Fruit fly (Drosophila melanogaster) whole organism, prepupa: ENCODE data around the gene Ilp3.

Experiments used
- CG10669 ChIP-seq: fragments of 200-800 bp; sonication (Bioruptor generic); optimal IDR thresholded peaks from 3 replicates; lab custom pipeline; 2018; ENCODE audit warnings: missing biosample characterization, mild to moderate bottlenecking, missing genetic modification characterization, moderate library complexity
- Hr39 ChIP-seq: fragments of 200-800 bp; sonication (Bioruptor generic); optimal IDR thresholded peaks from 2 replicates; lab custom pipeline; 2016; ENCODE audit warnings: missing biosample characterization, missing genetic modification characterization
- Lpt ChIP-seq: fragments of 200-800 bp; sonication (Bioruptor generic); optimal IDR thresholded peaks from 3 replicates; lab custom pipeline; 2016; ENCODE audit warnings: missing biosample characterization, missing genetic modification characterization
- OdsH ChIP-seq: fragments of 200-800 bp; sonication (Bioruptor generic); optimal IDR thresholded peaks from 3 replicates; lab custom pipeline; 2016; ENCODE audit warnings: missing biosample characterization, missing genetic modification characterization
- Smox ChIP-seq: fragments of 200-800 bp; sonication (Bioruptor generic); optimal IDR thresholded peaks from 3 replicates; lab custom pipeline; 2016; ENCODE audit warnings: missing biosample characterization, missing genetic modification characterization
- acj6 ChIP-seq: fragments of 200-800 bp; sonication (Bioruptor generic); optimal IDR thresholded peaks from 3 replicates; lab custom pipeline; 2016; ENCODE audit warnings: missing biosample characterization, missing genetic modification characterization
- dac ChIP-seq: fragments of 200-800 bp; sonication (Bioruptor generic); optimal IDR thresholded peaks from 2 replicates; lab custom pipeline; 2017; ENCODE audit warnings: missing biosample characterization, mild to moderate bottlenecking, missing genetic modification characterization

DNA sequence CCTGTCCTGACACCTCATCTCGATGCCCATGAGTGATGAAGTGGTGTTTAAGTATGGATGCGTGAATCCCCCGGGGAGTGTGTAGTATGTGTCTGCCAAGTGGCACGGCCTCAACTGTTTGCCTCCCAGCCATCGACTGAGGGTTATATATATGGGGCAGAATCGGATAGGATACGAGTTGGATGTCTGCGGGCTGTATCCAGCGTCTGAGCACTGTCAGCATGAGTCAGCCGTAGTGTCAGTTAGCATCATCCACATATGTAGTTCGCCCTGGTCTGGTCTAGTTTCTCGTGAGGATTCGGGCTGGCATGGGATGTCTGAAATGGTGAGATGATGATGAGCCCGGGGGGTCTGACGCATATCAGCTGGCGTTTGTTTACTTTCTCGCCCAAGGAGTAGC is at the start of gene Ilp3:
- TF ChIP-seq Hr39: no peak
- no peak for TF ChIP-seq acj6 (GFP tag; lab: Kevin White, UChicago)
- no peak for TF ChIP-seq Smox (GFP tag; lab: Kevin White, UChicago)
- no peak for TF ChIP-seq Lpt (GFP tag; lab: Kevin White, UChicago)
- TF ChIP-seq dac (GFP tag; lab: Kevin White, UChicago): no peak
- no peak for TF ChIP-seq CG10669 (GFP tag; lab: Kevin White, UChicago)
- TF ChIP-seq OdsH (GFP tag; lab: Kevin White, UChicago): no peak
